Worm (Caenorhabditis elegans) whole organism, early embryonic: Measurements from ENCODE around the gene ndus-8.

Source experiments
- B0310.2 ChIP-seq: sonication (generic microtip); optimal IDR thresholded peaks from 2 replicates; lab custom pipeline; 2016; ENCODE audit warnings: mild to moderate bottlenecking, missing genetic modification characterization, missing compliant biosample characterization
- F13C5.2 ChIP-seq: sonication (generic microtip); optimal IDR thresholded peaks from 2 replicates; lab custom pipeline; 2017; ENCODE audit warnings: mild to moderate bottlenecking, missing genetic modification characterization, inconsistent platforms, missing compliant biosample characterization
- aly-1 ChIP-seq: sonication (generic microtip); optimal IDR thresholded peaks from 2 replicates; lab custom pipeline; 2016; ENCODE audit warnings: missing genetic modification characterization, missing compliant biosample characterization
- ama-1 ChIP-seq: fragments of 150-350 bp; optimal IDR thresholded peaks from 2 replicates; lab custom pipeline; 2014
- ets-7 ChIP-seq: sonication (generic microtip); optimal IDR thresholded peaks from 2 replicates; lab custom pipeline; 2016; ENCODE audit warnings: missing genotype, missing genetic modification characterization, missing compliant biosample characterization
- flt-1 ChIP-seq: fragments of 200-800 bp; sonication (Bioruptor generic); IDR thresholded peaks from 2 replicates; pipeline ENCODE4 v1.3.6; 2022; ENCODE audit warnings: missing genetic modification characterization, missing compliant biosample characterization
- hnd-1 ChIP-seq: sonication (generic microtip); optimal IDR thresholded peaks from 2 replicates; lab custom pipeline; 2016; ENCODE audit warnings: missing genetic modification characterization, missing compliant biosample characterization
- sea-1 ChIP-seq: fragments of 200-800 bp; sonication (Bioruptor generic); conservative IDR thresholded peaks from 2 replicates; pipeline ENCODE4 v1.3.6; 2022; ENCODE audit warnings: missing genetic modification characterization, missing compliant biosample characterization
- tbx-37 ChIP-seq: fragments of 200-800 bp; sonication (Bioruptor generic); conservative IDR thresholded peaks from 2 replicates; pipeline ENCODE4 v1.3.6; 2022; ENCODE audit warnings: missing genetic modification reagents, missing genetic modification characterization, missing compliant biosample characterization
- tra-4 ChIP-seq: sonication (generic microtip); optimal IDR thresholded peaks from 2 replicates; lab custom pipeline; 2017; ENCODE audit warnings: missing genetic modification characterization, missing compliant biosample characterization

DNA sequence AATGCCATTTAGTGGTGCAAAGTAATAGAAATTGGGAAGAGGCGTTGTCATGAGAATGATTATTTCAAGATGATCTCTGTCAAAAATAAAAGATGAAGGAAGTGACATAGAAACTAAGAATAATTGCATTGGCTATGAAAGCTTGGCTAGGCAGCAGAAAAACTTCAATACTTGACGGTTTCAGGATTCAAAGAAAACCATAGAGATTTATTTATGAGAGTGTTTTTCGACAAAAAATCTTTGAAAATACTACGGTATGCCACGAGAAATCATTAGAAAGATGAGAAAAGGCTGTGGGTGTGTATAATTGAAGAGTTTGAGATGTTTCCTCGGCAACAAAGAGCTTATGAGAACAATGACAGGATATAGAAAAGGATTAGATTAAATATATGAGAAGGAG is 48.5 kb downstream of the ndus-8 start, which contains the start of gene F37C12.14:
- TF ChIP-seq ets-7 (tag; lab: Kevin White, UChicago) (no peak), B0310.2 (tag; lab: Kevin White, UChicago) (no peak), flt-1 (GFP tag; lab: Robert Waterston, UW) (no peak), ama-1 (lab: Kevin White, UChicago) (no peak), tra-4 (tag; lab: Kevin White, UChicago) (no peak), hnd-1 (tag; lab: Kevin White, UChicago) (no peak), aly-1 (tag; lab: Kevin White, UChicago) (no peak), F13C5.2 (tag; lab: Kevin White, UChicago) (no peak), sea-1 (no peak), tbx-37 (GFP tag; lab: Robert Waterston, UW) (no peak)
